Worm (Caenorhabditis elegans) whole organism, young adult: ENCODE results near the gene str-6.

Experiments used
- C17E4.6 ChIP-seq: fragments of 200-800 bp; sonication (Bioruptor generic); IDR thresholded peaks from 2 replicates; pipeline ENCODE4 v1.3.6; 2022; ENCODE audit warnings: missing genetic modification reagents, missing genetic modification characterization, missing compliant biosample characterization
- F10E7.11 ChIP-seq: sonication (generic microtip); optimal IDR thresholded peaks from 2 replicates; lab custom pipeline; 2017; ENCODE audit warnings: mild to moderate bottlenecking, missing genetic modification characterization, moderate library complexity, missing compliant biosample characterization
- F22D6.2 ChIP-seq: sonication (generic microtip); optimal IDR thresholded peaks from 2 replicates; lab custom pipeline; 2016; ENCODE audit warnings: mild to moderate bottlenecking, missing genetic modification characterization, missing compliant biosample characterization
- F23B12.7 ChIP-seq: sonication (generic microtip); optimal IDR thresholded peaks from 2 replicates; lab custom pipeline; 2017; ENCODE audit warnings: missing genetic modification characterization, mild to moderate bottlenecking, missing compliant biosample characterization, antibody characterized with exemption, moderate library complexity; ENCODE audit not compliant: insufficient read depth
- F37B4.10 ChIP-seq: fragments of 200-800 bp; sonication (Bioruptor generic); IDR thresholded peaks from 2 replicates; pipeline ENCODE4 v1.3.6; 2022; ENCODE audit warnings: missing genetic modification characterization, missing compliant biosample characterization
- F39B2.1 ChIP-seq: fragments of 200-800 bp; sonication (Bioruptor generic); IDR thresholded peaks from 2 replicates; pipeline ENCODE4 v1.3.6; 2022; ENCODE audit warnings: missing genetic modification reagents, missing genetic modification characterization, missing compliant biosample characterization
- F49E8.2 ChIP-seq: sonication (generic microtip); optimal IDR thresholded peaks from 3 replicates; lab custom pipeline; 2017; ENCODE audit warnings: missing genetic modification characterization, mild to moderate bottlenecking, missing compliant biosample characterization, antibody characterized with exemption, moderate library complexity; ENCODE audit not compliant: insufficient read depth
- F57A8.1 ChIP-seq: fragments of 200-800 bp; sonication (Bioruptor generic); optimal IDR thresholded peaks from 2 replicates; lab custom pipeline; 2018; ENCODE audit warnings: mild to moderate bottlenecking, missing genetic modification characterization, moderate library complexity, missing compliant biosample characterization
- F57C9.4 ChIP-seq: sonication (generic microtip); optimal IDR thresholded peaks from 2 replicates; lab custom pipeline; 2017; ENCODE audit warnings: mild to moderate bottlenecking, missing genetic modification characterization, missing compliant biosample characterization
- K11D2.4 ChIP-seq: fragments of 200-800 bp; sonication (Bioruptor generic); IDR thresholded peaks from 2 replicates; pipeline ENCODE4 v1.3.6; 2022; ENCODE audit warnings: missing genetic modification reagents, missing genetic modification characterization, missing compliant biosample characterization
- K12H6.12 ChIP-seq: fragments of 200-800 bp; sonication (Bioruptor generic); optimal IDR thresholded peaks from 2 replicates; lab custom pipeline; 2018; ENCODE audit warnings: mild to moderate bottlenecking, missing genetic modification characterization, missing compliant biosample characterization
- T07F8.4 ChIP-seq: sonication (generic microtip); optimal IDR thresholded peaks from 2 replicates; lab custom pipeline; 2016; ENCODE audit warnings: mild to moderate bottlenecking, missing genetic modification characterization, moderate library complexity, missing compliant biosample characterization
- Y53F4B.3 ChIP-seq: fragments of 200-800 bp; sonication (Bioruptor generic); IDR thresholded peaks from 2 replicates; pipeline ENCODE4 v1.3.6; 2022; ENCODE audit warnings: missing genetic modification reagents, missing genetic modification characterization, missing compliant biosample characterization
- Y56A3A.18 ChIP-seq: fragments of 200-800 bp; sonication (Bioruptor generic); IDR thresholded peaks from 2 replicates; pipeline ENCODE4 v1.3.6; 2022; ENCODE audit warnings: missing genetic modification reagents, missing genetic modification characterization, missing compliant biosample characterization
- Y95B8A.8 ChIP-seq: fragments of 200-800 bp; sonication (Bioruptor generic); IDR thresholded peaks from 2 replicates; pipeline ENCODE4 v1.3.6; 2022; ENCODE audit warnings: missing genetic modification reagents, missing genetic modification characterization, missing compliant biosample characterization
- ZK185.1 ChIP-seq: sonication (generic microtip); optimal IDR thresholded peaks from 2 replicates; lab custom pipeline; 2016; ENCODE audit warnings: mild to moderate bottlenecking, missing genetic modification characterization, missing compliant biosample characterization; ENCODE audit not compliant: poor library complexity, severe bottlenecking
- atf-7 ChIP-seq: sonication (generic microtip); optimal IDR thresholded peaks from 2 replicates; lab custom pipeline; 2017; ENCODE audit warnings: mild to moderate bottlenecking, missing genetic modification characterization, missing compliant biosample characterization
- athp-1 ChIP-seq: sonication (generic microtip); optimal IDR thresholded peaks from 2 replicates; lab custom pipeline; 2017; ENCODE audit warnings: mild to moderate bottlenecking, missing genetic modification characterization, missing compliant biosample characterization
- ceh-27 ChIP-seq: fragments of 200-800 bp; sonication (Bioruptor generic); optimal IDR thresholded peaks from 2 replicates; lab custom pipeline; 2018; ENCODE audit warnings: mild to moderate bottlenecking, missing genetic modification characterization, moderate library complexity, missing compliant biosample characterization
- ceh-79 ChIP-seq: sonication (generic microtip); optimal IDR thresholded peaks from 2 replicates; lab custom pipeline; 2017; ENCODE audit warnings: mild to moderate bottlenecking, missing genetic modification characterization, missing compliant biosample characterization
- dox-1 ChIP-seq: fragments of 200-800 bp; sonication (Bioruptor generic); IDR thresholded peaks from 2 replicates; pipeline ENCODE4 v1.3.6; 2022; ENCODE audit warnings: missing genetic modification reagents, missing genetic modification characterization, missing compliant biosample characterization
- egl-44 ChIP-seq: fragments of 200-800 bp; sonication (Bioruptor generic); IDR thresholded peaks from 2 replicates; pipeline ENCODE4 v1.3.6; 2022; ENCODE audit warnings: missing genetic modification reagents, missing genetic modification characterization, missing compliant biosample characterization
- ekl-4 ChIP-seq: fragments of 200-800 bp; sonication (Bioruptor generic); IDR thresholded peaks from 2 replicates; pipeline ENCODE4 v1.3.6; 2022; ENCODE audit warnings: missing genetic modification reagents, missing genetic modification characterization, missing compliant biosample characterization
- hlh-12 ChIP-seq: sonication (generic microtip); optimal IDR thresholded peaks from 2 replicates; lab custom pipeline; 2016; ENCODE audit warnings: missing genetic modification characterization, missing compliant biosample characterization
- let-526 ChIP-seq: fragments of 200-800 bp; sonication (Bioruptor generic); IDR thresholded peaks from 2 replicates; pipeline ENCODE4 v1.3.6; 2022; ENCODE audit warnings: missing genetic modification reagents, missing genetic modification characterization, missing compliant biosample characterization
- lin-26 ChIP-seq: fragments of 200-800 bp; sonication (Bioruptor generic); IDR thresholded peaks from 2 replicates; pipeline ENCODE4 v1.3.6; 2022; ENCODE audit warnings: missing genetic modification reagents, missing genetic modification characterization, missing compliant biosample characterization
- madf-6 ChIP-seq: fragments of 200-800 bp; sonication (Bioruptor generic); IDR thresholded peaks from 2 replicates; pipeline ENCODE4 v1.3.6; 2022; ENCODE audit warnings: missing genetic modification reagents, missing genetic modification characterization, missing compliant biosample characterization
- nhr-120 ChIP-seq: fragments of 200-800 bp; sonication (Bioruptor generic); IDR thresholded peaks from 2 replicates; pipeline ENCODE4 v1.3.6; 2022; ENCODE audit warnings: missing genetic modification characterization, missing compliant biosample characterization
- nhr-27 ChIP-seq: fragments of 200-800 bp; sonication (Bioruptor generic); optimal IDR thresholded peaks from 2 replicates; lab custom pipeline; 2018; ENCODE audit warnings: mild to moderate bottlenecking, missing genetic modification characterization, moderate library complexity, missing compliant biosample characterization
- nhr-80 ChIP-seq: sonication (generic microtip); optimal IDR thresholded peaks from 2 replicates; lab custom pipeline; 2016; ENCODE audit warnings: missing genetic modification characterization, missing compliant biosample characterization
- pha-4 ChIP-seq: fragments of 150-350 bp; sonication (generic microtip); optimal IDR thresholded peaks from 2 replicates; lab custom pipeline; 2014; ENCODE audit warnings: missing biosample characterization, missing genetic modification reagents, missing genetic modification characterization
- repo-1 ChIP-seq: sonication (generic microtip); optimal IDR thresholded peaks from 2 replicates; lab custom pipeline; 2017; ENCODE audit warnings: mild to moderate bottlenecking, missing genetic modification characterization, missing compliant biosample characterization
- sdz-38 ChIP-seq: sonication (generic microtip); optimal IDR thresholded peaks from 2 replicates; lab custom pipeline; 2016; ENCODE audit warnings: missing genotype, missing genetic modification characterization, missing compliant biosample characterization
- snpc-1.3 ChIP-seq: sonication (generic microtip); optimal IDR thresholded peaks from 2 replicates; lab custom pipeline; 2017; ENCODE audit warnings: missing genetic modification characterization, mild to moderate bottlenecking, missing compliant biosample characterization, antibody characterized with exemption, moderate library complexity, missing genotype, missing genetic modification reagents; ENCODE audit not compliant: insufficient read depth
- tbx-9 ChIP-seq: sonication (generic microtip); optimal IDR thresholded peaks from 2 replicates; lab custom pipeline; 2016; ENCODE audit warnings: borderline replicate concordance, missing genetic modification characterization, inconsistent platforms, missing compliant biosample characterization
- tlf-1 ChIP-seq: fragments of 200-800 bp; sonication (Bioruptor generic); optimal IDR thresholded peaks from 2 replicates; lab custom pipeline; 2018; ENCODE audit warnings: mild to moderate bottlenecking, missing genetic modification characterization, missing compliant biosample characterization
- xnd-1 ChIP-seq: sonication (generic microtip); optimal IDR thresholded peaks from 2 replicates; lab custom pipeline; 2016; ENCODE audit warnings: missing genotype, missing genetic modification reagents, missing genetic modification characterization, missing compliant biosample characterization
- zim-3 ChIP-seq: sonication (generic microtip); optimal IDR thresholded peaks from 2 replicates; lab custom pipeline; 2017; ENCODE audit warnings: mild to moderate bottlenecking, missing genetic modification characterization, moderate library complexity, missing compliant biosample characterization
- ztf-18 ChIP-seq: sonication (generic microtip); optimal IDR thresholded peaks from 2 replicates; lab custom pipeline; 2016; ENCODE audit warnings: missing genotype, mild to moderate bottlenecking, missing genetic modification characterization, missing compliant biosample characterization
- ztf-26 ChIP-seq: sonication (generic microtip); optimal IDR thresholded peaks from 2 replicates; lab custom pipeline; 2017; ENCODE audit warnings: missing genetic modification characterization, missing compliant biosample characterization
- ztf-3 ChIP-seq: fragments of 200-800 bp; sonication (Bioruptor generic); optimal IDR thresholded peaks from 2 replicates; lab custom pipeline; 2018; ENCODE audit warnings: mild to moderate bottlenecking, missing genetic modification characterization, missing compliant biosample characterization

The str-6 gene

ce11 chrV:15715636-15716035, 34.4 kb downstream of the str-6 start:
- TF ChIP-seq ekl-4: no peak
- TF ChIP-seq F10E7.11 (tag; lab: Kevin White, UChicago): no peak
- TF ChIP-seq F57A8.1: no peak
- no peak for TF ChIP-seq ztf-26 (tag; lab: Kevin White, UChicago)
- TF ChIP-seq K11D2.4 (GFP tag; lab: Robert Waterston, UW): no peak
- TF ChIP-seq ztf-18 (tag; lab: Kevin White, UChicago): no peak
- TF ChIP-seq F57C9.4: no peak
- no peak for TF ChIP-seq tlf-1 (GFP tag; lab: Kevin White, UChicago)
- no peak for TF ChIP-seq F37B4.10
- no peak for TF ChIP-seq ceh-27 (GFP tag; lab: Kevin White, UChicago)
- TF ChIP-seq egl-44 (GFP tag; lab: Robert Waterston, UW): no peak
- TF ChIP-seq hlh-12 (tag; lab: Kevin White, UChicago): no peak
- no peak for TF ChIP-seq pha-4
- TF ChIP-seq C17E4.6 (GFP tag; lab: Robert Waterston, UW): no peak
- TF ChIP-seq, all 124 proteins: peak for 0

ce11 chrV:15712385-15712784, 37.6 kb downstream of the str-6 start:
- TF ChIP-seq let-526 (no peak), F22D6.2 (tag; lab: Kevin White, UChicago) (no peak), snpc-1.3 (no peak), ztf-3 (GFP tag; lab: Kevin White, UChicago) (no peak)
- TF ChIP-seq, all 124 proteins: peak for 0

- no peak for TF ChIP-seq sdz-38 (tag; lab: Kevin White, UChicago)
- no peak for TF ChIP-seq F57A8.1
- no peak for TF ChIP-seq ztf-26 (tag; lab: Kevin White, UChicago)
- no peak for TF ChIP-seq F37B4.10
- no peak for TF ChIP-seq madf-6 (GFP tag; lab: Robert Waterston, UW)
- TF ChIP-seq zim-3 (tag; lab: Kevin White, UChicago): no peak
- TF ChIP-seq tlf-1 (GFP tag; lab: Kevin White, UChicago): no peak
- TF ChIP-seq F39B2.1 (GFP tag; lab: Robert Waterston, UW): no peak
- no peak for TF ChIP-seq K12H6.12 (tag; lab: Kevin White, UChicago)
- no peak for TF ChIP-seq atf-7 (tag; lab: Kevin White, UChicago)
- TF ChIP-seq nhr-120 (GFP tag; lab: Robert Waterston, UW): no peak
- TF ChIP-seq F49E8.2 (tag; lab: Kevin White, UChicago): no peak
- TF ChIP-seq Y53F4B.3 (GFP tag; lab: Robert Waterston, UW): no peak
- TF ChIP-seq xnd-1 (tag; lab: Kevin White, UChicago): no peak
- TF ChIP-seq, all 124 proteins: peak for 0
Measured at ce11 chrV:15711898-15712297, 38.1 kb downstream of the str-6 start, which contains the start of gene str-101. Gene str-101, minus strand, starts transcription at chrV:15711998.

DNA sequence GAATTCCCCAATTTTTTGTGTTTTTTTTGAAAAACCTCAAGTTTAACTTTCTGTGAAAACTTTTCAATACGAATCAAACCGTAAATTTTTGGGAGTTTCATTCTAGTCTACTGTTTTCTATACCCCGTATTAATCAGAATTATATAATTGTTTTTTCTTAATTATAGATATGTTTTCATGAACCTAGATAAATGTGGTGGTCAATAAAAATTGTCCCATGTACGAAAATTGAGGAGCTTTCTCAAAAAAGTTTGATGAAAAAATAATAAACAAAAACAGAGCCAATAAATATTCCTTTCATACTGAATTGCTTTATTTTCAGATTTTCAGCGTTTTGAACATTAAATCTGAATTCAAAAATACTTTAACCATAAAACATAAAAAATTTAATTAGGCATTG, 39.6 kb downstream of the str-6 start, which contains the start of gene Y6E2A.1:
TSS of gene Y6E2A.1 (minus strand) at position 101 of the 400 bp plus-strand sequence.
- no peak for TF ChIP-seq repo-1
- TF ChIP-seq T07F8.4: no peak
- no peak for TF ChIP-seq F57A8.1
- no peak for TF ChIP-seq Y56A3A.18 (GFP tag; lab: Robert Waterston, UW)
- TF ChIP-seq athp-1 (tag; lab: Kevin White, UChicago): no peak
- TF ChIP-seq nhr-80 (tag; lab: Kevin White, UChicago): no peak
- TF ChIP-seq lin-26 (GFP tag; lab: Robert Waterston, UW): no peak
- no peak for TF ChIP-seq dox-1 (GFP tag; lab: Robert Waterston, UW)
- TF ChIP-seq ceh-79: no peak
- no peak for TF ChIP-seq nhr-27 (tag; lab: Kevin White, UChicago)
- TF ChIP-seq Y95B8A.8 (GFP tag; lab: Robert Waterston, UW): no peak
- TF ChIP-seq tbx-9: no peak
- TF ChIP-seq F23B12.7 (tag; lab: Kevin White, UChicago): no peak
- TF ChIP-seq ZK185.1: no peak
- TF ChIP-seq sdz-38 (tag; lab: Kevin White, UChicago): no peak
- TF ChIP-seq, all 124 proteins: peak for 0
